Fruit fly (Drosophila melanogaster): Measurements from ENCODE around the gene Srlp.

The Srlp gene

DNA sequence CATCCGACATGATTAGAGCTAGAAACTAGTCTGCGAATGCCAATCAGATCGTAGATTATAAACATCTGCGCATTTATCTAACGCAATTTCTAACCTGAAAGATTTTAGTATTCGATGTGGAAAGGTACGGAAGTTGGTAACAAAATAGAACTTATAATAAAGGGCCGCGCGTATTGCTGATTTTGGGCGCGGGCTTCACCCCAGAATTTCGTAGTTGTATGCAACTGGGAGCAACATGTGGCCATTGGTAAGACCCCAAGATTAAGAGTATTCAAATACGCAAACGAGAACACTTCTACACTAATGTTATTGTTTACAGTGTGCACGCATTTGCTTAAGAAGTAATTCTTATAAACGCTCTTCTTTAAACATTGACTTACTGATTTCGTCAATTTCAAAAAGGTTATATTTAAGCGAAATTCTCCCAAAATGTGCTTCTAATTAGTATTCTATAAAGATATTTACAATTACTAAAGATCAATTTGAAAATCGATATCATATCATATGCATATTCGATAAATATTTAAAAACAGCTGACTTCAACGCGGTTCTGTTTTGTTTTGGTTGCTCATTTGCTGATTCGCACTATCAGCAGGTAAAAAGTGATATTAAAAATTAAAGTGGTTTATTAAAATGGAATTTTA, 26.1 kb downstream of the Srlp start, which contains the start of the genes CG5961 and Polr3C (continued):
- peak; percentile 61 for TF ChIP-seq D19A (tag; optimal IDR thresholded peaks at IDR 0.05)
- no peak for TF ChIP-seq lov (optimal IDR thresholded peaks at IDR 0.05)
- TF ChIP-seq lov (GFP tag; IDR thresholded peaks at IDR 0.05): no peak
- TF ChIP-seq NC2α (GFP tag; optimal IDR thresholded peaks at IDR 0.05): no peak
- TF ChIP-seq Usf (GFP tag; optimal IDR thresholded peaks at IDR 0.05): no peak
- no peak for TF ChIP-seq CG33213 (GFP tag; optimal IDR thresholded peaks at IDR 0.05)
- TF ChIP-seq NC2β (GFP tag; optimal IDR thresholded peaks at IDR 0.05): no peak
- TF ChIP-seq Atf-2 (GFP tag; optimal IDR thresholded peaks at IDR 0.05): no peak
- peak; percentile 35 for TF ChIP-seq CG3163 (GFP tag; optimal IDR thresholded peaks at IDR 0.05)
- peak; percentile 11 for TF ChIP-seq zen (tag; optimal IDR thresholded peaks at IDR 0.05)
- no peak for TF ChIP-seq ara (GFP tag; IDR thresholded peaks at IDR 0.05)
- TF ChIP-seq Lim3 (GFP tag; IDR thresholded peaks at IDR 0.05): no peak
- no peak for TF ChIP-seq CG5245 (GFP tag; optimal IDR thresholded peaks at IDR 0.05)
- 0 out of 4 replicates have a peak, but pooled peaks have one; percentile 55 for TF ChIP-seq chinmo (GFP tag; IDR thresholded peaks at IDR 0.05; ENCODE audit: partially characterized antibody)
- TF ChIP-seq gcm2 (GFP tag; optimal IDR thresholded peaks at IDR 0.05): no peak
- TF ChIP-seq nom (GFP tag; optimal IDR thresholded peaks at IDR 0.05): no peak
- TF ChIP-seq btn (GFP tag; optimal IDR thresholded peaks at IDR 0.05): no peak
- no peak for TF ChIP-seq rib (GFP tag; IDR thresholded peaks at IDR 0.05)
- no peak for TF ChIP-seq Fer3 (tag; optimal IDR thresholded peaks at IDR 0.05)
- TF ChIP-seq toy (GFP tag; IDR thresholded peaks at IDR 0.05): no peak
- no peak for TF ChIP-seq Nf-YC (tag; optimal IDR thresholded peaks at IDR 0.05)
- TF ChIP-seq CG1024 (GFP tag; IDR thresholded peaks at IDR 0.05): no peak
- no peak for TF ChIP-seq scrt (GFP tag; optimal IDR thresholded peaks at IDR 0.05)
- no peak for TF ChIP-seq Awh (GFP tag; IDR thresholded peaks at IDR 0.05)
- no peak for TF ChIP-seq wek (GFP tag; optimal IDR thresholded peaks at IDR 0.05)
- no peak for TF ChIP-seq Oaz (GFP tag; IDR thresholded peaks at IDR 0.05)
- TF ChIP-seq Fer1 (GFP tag; optimal IDR thresholded peaks at IDR 0.05): peak; percentile 27
- no peak for TF ChIP-seq CG12942 (GFP tag; optimal IDR thresholded peaks at IDR 0.05)
- no peak for TF ChIP-seq CG11456 (GFP tag; IDR thresholded peaks at IDR 0.05)
- TF ChIP-seq Dek (tag; optimal IDR thresholded peaks at IDR 0.05): no peak
- peak; percentile 33; the same call in 2 of the 3 replicates for TF ChIP-seq HLH4C (GFP tag; IDR thresholded peaks at IDR 0.05; ENCODE audit: partially characterized antibody)
- TF ChIP-seq HLH54F (GFP tag; optimal IDR thresholded peaks at IDR 0.05): no peak
- peak; percentile 95 for TF ChIP-seq CG11560 (tag; IDR thresholded peaks at IDR 0.05)
- no peak for TF ChIP-seq Myb (GFP tag; optimal IDR thresholded peaks at IDR 0.05)
- no peak for TF ChIP-seq ttk (GFP tag; IDR thresholded peaks at IDR 0.05)
- no peak for TF ChIP-seq ewg (GFP tag; optimal IDR thresholded peaks at IDR 0.05)
- TF ChIP-seq Opbp (GFP tag; IDR thresholded peaks at IDR 0.05; ENCODE audit: partially characterized antibody): no peak
- TF ChIP-seq CG3995 (GFP tag; optimal IDR thresholded peaks at IDR 0.05): no peak
- no peak for TF ChIP-seq Antp (GFP tag; optimal IDR thresholded peaks at IDR 0.05)
- TF ChIP-seq Dad (GFP tag; optimal IDR thresholded peaks at IDR 0.05): no peak
- TF ChIP-seq lab (GFP tag; optimal IDR thresholded peaks at IDR 0.05): no peak
- TF ChIP-seq ATbp (GFP tag; optimal IDR thresholded peaks at IDR 0.05): no peak
- no peak for TF ChIP-seq Sox102F (GFP tag; optimal IDR thresholded peaks at IDR 0.05)
- no peak for TF ChIP-seq Ptx1 (GFP tag; IDR thresholded peaks at IDR 0.05)
- TF ChIP-seq gsb-n (tag; optimal IDR thresholded peaks at IDR 0.05): no peak
- TF ChIP-seq CG4360 (GFP tag; IDR thresholded peaks at IDR 0.05): no peak
- TF ChIP-seq CG17829 (tag; optimal IDR thresholded peaks at IDR 0.05): peak; percentile 10
- TF ChIP-seq Aef1 (GFP tag; IDR thresholded peaks at IDR 0.05): no peak
- TF ChIP-seq CG17612 (GFP tag; IDR thresholded peaks at IDR 0.05): no peak
- TF ChIP-seq CG6813 (GFP tag; optimal IDR thresholded peaks at IDR 0.05): no peak
- no peak for TF ChIP-seq oc (tag; optimal IDR thresholded peaks at IDR 0.05)
